Worm (Caenorhabditis elegans) whole organism, mixed stage, embryonic: Measurements from ENCODE around the gene F47E1.4.

Experiments used
- M03D4.4 ChIP-seq: sonication (generic microtip); optimal IDR thresholded peaks from 2 replicates; lab custom pipeline; 2017; ENCODE audit warnings: mild to moderate bottlenecking, missing genetic modification characterization, missing compliant biosample characterization
- bed-3 ChIP-seq: fragments of 200-800 bp; sonication (Bioruptor generic); optimal IDR thresholded peaks from 3 replicates; lab custom pipeline; 2018; ENCODE audit warnings: mild to moderate bottlenecking, missing genetic modification characterization, moderate library complexity, missing compliant biosample characterization
- ceh-39 ChIP-seq: fragments of 150-350 bp; optimal IDR thresholded peaks from 2 replicates; lab custom pipeline; 2014; ENCODE audit warnings: missing biosample characterization, missing genetic modification characterization
- ceh-43 ChIP-seq: fragments of 200-800 bp; sonication (Bioruptor generic); optimal IDR thresholded peaks from 2 replicates; lab custom pipeline; 2018; ENCODE audit warnings: mild to moderate bottlenecking, missing genetic modification characterization, moderate library complexity, missing compliant biosample characterization
- ceh-83 ChIP-seq: fragments of 200-800 bp; sonication (Bioruptor generic); optimal IDR thresholded peaks from 2 replicates; lab custom pipeline; 2018; ENCODE audit warnings: mild to moderate bottlenecking, missing genetic modification characterization, missing compliant biosample characterization
- ces-1 ChIP-seq: fragments of 150-350 bp; optimal IDR thresholded peaks from 2 replicates; lab custom pipeline; 2014; ENCODE audit warnings: missing biosample characterization, missing genetic modification reagents, missing genetic modification characterization
- cnd-1 ChIP-seq: fragments of 200-800 bp; sonication (Bioruptor generic); optimal IDR thresholded peaks from 2 replicates; lab custom pipeline; 2018; ENCODE audit warnings: mild to moderate bottlenecking, missing genetic modification characterization, missing compliant biosample characterization
- drap-1 ChIP-seq: fragments of 200-800 bp; sonication (Bioruptor generic); optimal IDR thresholded peaks from 3 replicates; lab custom pipeline; 2018; ENCODE audit warnings: mild to moderate bottlenecking, missing genetic modification characterization, missing compliant biosample characterization
- elt-3 ChIP-seq: fragments of 150-350 bp; optimal IDR thresholded peaks from 2 replicates; lab custom pipeline; 2014; ENCODE audit warnings: missing biosample characterization, missing genetic modification characterization
- ham-2 ChIP-seq: fragments of 200-800 bp; sonication (Bioruptor generic); optimal IDR thresholded peaks from 2 replicates; lab custom pipeline; 2018; ENCODE audit warnings: mild to moderate bottlenecking, missing genetic modification characterization, missing compliant biosample characterization
- lin-13 ChIP-seq: fragments of 150-350 bp; optimal IDR thresholded peaks from 2 replicates; lab custom pipeline; 2014; ENCODE audit warnings: missing biosample characterization, missing genetic modification characterization
- lin-32 ChIP-seq: fragments of 200-800 bp; sonication (Bioruptor generic); optimal IDR thresholded peaks from 2 replicates; lab custom pipeline; 2018; ENCODE audit warnings: mild to moderate bottlenecking, missing genetic modification characterization, missing compliant biosample characterization
- lsy-2 ChIP-seq: fragments of 150-350 bp; optimal IDR thresholded peaks from 2 replicates; lab custom pipeline; 2014; ENCODE audit warnings: missing biosample characterization, missing genetic modification characterization
- mab-5 ChIP-seq: fragments of 150-350 bp; optimal IDR thresholded peaks from 2 replicates; lab custom pipeline; 2014; ENCODE audit warnings: missing biosample characterization, missing genetic modification characterization
- mep-1 ChIP-seq: fragments of 150-350 bp; optimal IDR thresholded peaks from 2 replicates; lab custom pipeline; 2017; ENCODE audit warnings: missing biosample characterization, missing genetic modification reagents, missing genetic modification characterization, inconsistent platforms
- mls-2 ChIP-seq: sonication (generic microtip); optimal IDR thresholded peaks from 2 replicates; lab custom pipeline; 2016; ENCODE audit warnings: mild to moderate bottlenecking, missing genetic modification characterization, moderate library complexity, missing compliant biosample characterization
- nhr-12 ChIP-seq: fragments of 150-350 bp; optimal IDR thresholded peaks from 2 replicates; lab custom pipeline; 2014; ENCODE audit warnings: missing biosample characterization, missing genetic modification characterization
- nhr-237 ChIP-seq: fragments of 150-350 bp; optimal IDR thresholded peaks from 2 replicates; lab custom pipeline; 2014; ENCODE audit warnings: missing biosample characterization, missing genetic modification characterization
- nhr-28 ChIP-seq: fragments of 150-350 bp; optimal IDR thresholded peaks from 2 replicates; lab custom pipeline; 2014; ENCODE audit warnings: missing biosample characterization, missing genetic modification characterization
- nhr-76 ChIP-seq: sonication (generic microtip); optimal IDR thresholded peaks from 2 replicates; lab custom pipeline; 2017; ENCODE audit warnings: missing biosample characterization, missing genetic modification characterization
- pha-4 ChIP-seq: fragments of 150-350 bp; optimal IDR thresholded peaks from 2 replicates; lab custom pipeline; 2018; ENCODE audit warnings: missing biosample characterization, missing genetic modification reagents, missing genetic modification characterization
- sem-2 ChIP-seq: fragments of 200-800 bp; sonication (Bioruptor generic); optimal IDR thresholded peaks from 2 replicates; lab custom pipeline; 2018; ENCODE audit warnings: mild to moderate bottlenecking, missing genetic modification characterization, missing compliant biosample characterization
- snpc-4 ChIP-seq: fragments of 150-350 bp; optimal IDR thresholded peaks from 2 replicates; lab custom pipeline; 2014; ENCODE audit warnings: missing biosample characterization, missing genetic modification characterization
- sptf-1 ChIP-seq: sonication (generic microtip); optimal IDR thresholded peaks from 2 replicates; lab custom pipeline; 2017; ENCODE audit warnings: mild to moderate bottlenecking, missing genetic modification characterization, moderate library complexity, missing compliant biosample characterization
- tbx-8 ChIP-seq: fragments of 200-800 bp; sonication (Bioruptor generic); optimal IDR thresholded peaks from 2 replicates; lab custom pipeline; 2018; ENCODE audit warnings: mild to moderate bottlenecking, missing genetic modification characterization, moderate library complexity, missing compliant biosample characterization
- unc-120 ChIP-seq: sonication (generic microtip); optimal IDR thresholded peaks from 2 replicates; lab custom pipeline; 2017; ENCODE audit warnings: missing genetic modification characterization, missing compliant biosample characterization; ENCODE audit not compliant: poor library complexity, severe bottlenecking
- unc-39 ChIP-seq: fragments of 150-350 bp; optimal IDR thresholded peaks from 2 replicates; lab custom pipeline; 2014; ENCODE audit warnings: missing biosample characterization, missing genetic modification characterization
- unc-62 ChIP-seq: fragments of 150-350 bp; optimal IDR thresholded peaks from 2 replicates; lab custom pipeline; 2014; ENCODE audit warnings: missing biosample characterization, missing genetic modification reagents, missing genetic modification characterization
- zip-8 ChIP-seq: fragments of 150-350 bp; optimal IDR thresholded peaks from 2 replicates; lab custom pipeline; 2014; ENCODE audit warnings: missing biosample characterization, missing genetic modification characterization
- ztf-11 ChIP-seq: fragments of 150-350 bp; optimal IDR thresholded peaks from 2 replicates; lab custom pipeline; 2014; ENCODE audit warnings: missing biosample characterization, missing genetic modification characterization

F47E1.4 gene

DNA sequence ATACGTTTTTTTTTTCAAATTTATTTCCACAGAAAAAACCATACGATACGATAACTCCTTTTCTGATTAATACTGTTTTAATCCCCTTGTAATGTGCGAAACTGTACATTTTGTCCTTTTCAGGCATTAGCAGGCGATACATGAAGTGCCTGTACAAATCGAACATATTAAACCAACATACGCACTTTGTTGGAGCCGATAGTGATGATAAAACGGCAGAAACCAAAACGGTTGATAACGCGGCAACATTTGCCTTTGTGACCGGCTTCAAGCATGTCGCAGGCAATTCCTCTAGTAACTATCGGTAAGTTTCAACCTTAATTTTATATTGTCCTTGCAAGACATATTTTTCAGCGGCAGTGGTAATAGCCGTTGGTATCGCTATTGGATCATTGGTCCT lies 28.3 kb upstream of the F47E1.4 start, which contains the start of gene nep-22:
nep-22 (plus strand) TSS at position 245 of the 400 bp plus-strand sequence.
- TF ChIP-seq drap-1, result no peak
- TF ChIP-seq sem-2, result no peak
- no peak for TF ChIP-seq unc-120 (tag; lab: Kevin White, UChicago)
- TF ChIP-seq nhr-237 (tag; lab: Kevin White, UChicago), result no peak
- TF ChIP-seq ham-2 (GFP tag; lab: Kevin White, UChicago), result no peak
- TF ChIP-seq cnd-1 (tag; lab: Kevin White, UChicago), result no peak
- TF ChIP-seq mep-1 (tag; lab: Kevin White, UChicago), result no peak
- TF ChIP-seq nhr-28 (tag; lab: Kevin White, UChicago), result no peak

DNA sequence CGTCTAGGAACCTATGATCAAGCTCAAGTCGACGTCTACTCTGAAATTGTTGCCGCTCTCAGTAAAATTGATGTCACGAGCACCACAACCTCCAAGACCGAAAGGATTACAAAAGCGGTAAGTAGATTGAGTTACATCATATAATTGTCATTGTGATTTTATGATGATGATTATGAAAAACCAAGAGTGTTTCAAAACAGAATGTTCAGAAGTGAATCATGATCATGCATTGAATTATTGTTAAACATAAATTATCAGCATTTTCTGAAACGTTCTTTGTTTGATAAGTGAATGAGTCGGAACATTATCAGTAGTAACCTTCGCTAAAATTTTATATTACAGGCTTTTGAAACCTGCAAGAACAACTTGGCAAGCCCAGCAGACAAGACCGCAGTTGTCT lies 27.5 kb upstream of the F47E1.4 start:
- no peak for TF ChIP-seq ceh-83 (GFP tag; lab: Kevin White, UChicago)
- no peak for TF ChIP-seq mls-2 (tag; lab: Kevin White, UChicago)
- no peak for TF ChIP-seq M03D4.4 (tag; lab: Kevin White, UChicago)
- TF ChIP-seq unc-62, result no peak

DNA sequence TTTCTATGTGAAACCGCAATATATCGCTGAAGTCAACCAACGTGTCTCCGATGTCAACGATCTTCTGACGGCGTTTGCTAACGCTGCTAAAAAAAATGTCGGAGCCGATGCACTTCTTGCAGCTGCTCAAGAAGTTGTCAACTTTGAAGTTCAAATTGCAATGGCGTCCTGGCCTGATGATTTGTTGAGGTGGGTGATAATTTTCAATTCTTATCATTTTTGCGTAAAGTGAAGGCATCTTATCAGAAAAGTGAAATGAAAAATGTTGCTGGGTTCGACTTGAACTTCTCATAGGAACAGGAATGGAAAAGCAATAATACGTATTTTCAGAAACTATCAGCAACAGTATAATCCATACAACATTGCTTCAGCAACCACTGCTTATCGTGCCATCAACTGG lies 26.4 kb upstream of the F47E1.4 start:
- no peak for TF ChIP-seq nhr-76 (tag; lab: Kevin White, UChicago)
- no peak for TF ChIP-seq unc-62
- TF ChIP-seq lin-13, result no peak
- TF ChIP-seq ceh-43 (GFP tag; lab: Kevin White, UChicago), result no peak
- TF ChIP-seq bed-3, result no peak
- no peak for TF ChIP-seq tbx-8 (GFP tag; lab: Kevin White, UChicago)
- TF ChIP-seq mls-2 (tag; lab: Kevin White, UChicago), result no peak
- no peak for TF ChIP-seq lsy-2 (tag; lab: Kevin White, UChicago)
- TF ChIP-seq sptf-1, result no peak
- no peak for TF ChIP-seq unc-39

DNA sequence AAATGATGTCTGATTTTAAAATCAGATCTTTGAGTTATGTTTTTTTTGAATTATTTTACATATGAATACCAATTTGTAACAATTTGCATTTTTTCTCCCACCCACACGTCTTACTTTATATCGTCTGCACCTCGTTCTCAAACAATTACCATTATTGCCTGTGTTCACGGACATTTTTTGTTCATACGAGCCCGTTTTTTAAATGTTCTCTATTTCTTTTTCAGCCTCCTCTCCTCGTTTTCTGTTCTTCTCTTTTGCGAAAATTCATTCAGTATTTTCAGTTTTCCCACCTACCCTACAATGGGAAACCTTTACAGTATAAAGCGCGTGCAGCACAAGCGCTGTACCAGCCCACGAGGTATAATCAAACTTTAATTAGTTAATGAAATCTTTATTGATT lies 16.7 kb upstream of the F47E1.4 start, which contains the start of gene prdm-14:
prdm-14 (plus strand) TSS at position 301 of the 400 bp plus-strand sequence.
- TF ChIP-seq nhr-12, result no peak
- TF ChIP-seq bed-3, result no peak
- TF ChIP-seq lsy-2 (tag; lab: Kevin White, UChicago), result no peak
- TF ChIP-seq ceh-43 (GFP tag; lab: Kevin White, UChicago), result no peak
- TF ChIP-seq cnd-1 (tag; lab: Kevin White, UChicago), result no peak
- no peak for TF ChIP-seq elt-3
- no peak for TF ChIP-seq ham-2 (GFP tag; lab: Kevin White, UChicago)
- no peak for TF ChIP-seq sptf-1
- no peak for TF ChIP-seq drap-1
- no peak for TF ChIP-seq pha-4 (tag; lab: Kevin White, UChicago)
- TF ChIP-seq ceh-39, result no peak
- no peak for TF ChIP-seq nhr-237 (tag; lab: Kevin White, UChicago)
- no peak for TF ChIP-seq ces-1
- TF ChIP-seq nhr-76 (tag; lab: Kevin White, UChicago), result no peak
- TF ChIP-seq lin-32 (GFP tag; lab: Kevin White, UChicago), result no peak
- TF ChIP-seq unc-62, result no peak
- no peak for TF ChIP-seq mab-5 (tag; lab: Kevin White, UChicago)
- TF ChIP-seq, all 35 proteins: peak for 0

DNA sequence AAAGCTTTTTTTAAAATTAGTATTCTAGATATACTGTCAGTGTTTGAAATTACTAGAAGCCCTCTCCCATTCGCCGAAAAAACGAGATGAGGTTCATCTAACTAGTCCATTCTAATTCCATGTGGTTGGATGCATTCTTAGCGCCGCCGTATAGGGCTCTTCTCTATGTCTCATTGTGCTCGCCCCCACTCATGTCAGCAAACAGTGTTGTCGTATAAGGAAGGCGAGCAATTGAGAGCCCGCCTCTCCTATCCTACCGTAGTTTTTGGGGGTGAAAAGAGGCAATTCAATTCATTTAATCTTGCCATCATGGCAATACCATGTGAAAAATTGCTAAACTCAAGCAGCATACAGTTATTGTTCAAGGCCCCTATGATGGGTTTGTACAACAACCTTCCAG lies 14.0 kb upstream of the F47E1.4 start, which contains the start of gene F47E1.20:
F47E1.20 (plus strand) TSS at position 301 of the 400 bp plus-strand sequence.
- TF ChIP-seq unc-120 (tag; lab: Kevin White, UChicago), result no peak
- no peak for TF ChIP-seq cnd-1 (tag; lab: Kevin White, UChicago)
- TF ChIP-seq tbx-8 (GFP tag; lab: Kevin White, UChicago), result no peak
- no peak for TF ChIP-seq ztf-11
- no peak for TF ChIP-seq sptf-1
- no peak for TF ChIP-seq ces-1
- no peak for TF ChIP-seq zip-8 (tag; lab: Kevin White, UChicago)

DNA sequence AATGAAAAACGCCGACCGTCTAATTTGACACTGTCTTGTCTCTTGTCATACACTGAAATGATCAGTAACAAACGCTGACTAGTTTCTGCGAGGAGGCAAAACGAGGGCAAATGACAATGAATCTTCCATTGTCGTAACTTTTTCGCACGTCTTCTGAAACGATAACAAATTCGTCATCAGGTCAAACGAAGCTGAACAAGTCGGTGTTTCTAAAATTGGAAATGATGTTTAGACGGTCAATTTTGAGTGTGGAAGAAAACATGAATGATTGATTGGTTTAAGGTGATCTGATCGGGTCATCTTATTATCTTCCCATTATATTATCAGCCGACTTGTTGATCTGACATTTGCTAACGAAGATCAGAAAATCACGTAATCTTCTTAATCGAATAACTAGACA lies 9.2 kb upstream of the F47E1.4 start:
- TF ChIP-seq nhr-28 (tag; lab: Kevin White, UChicago) (no peak), snpc-4 (tag; lab: Kevin White, UChicago) (no peak)
